Worm (Caenorhabditis elegans) whole organism, L4 larva: ENCODE measurements around the gene Y54G2A.15.

Source experiments
- F26F4.8 ChIP-seq: fragments of 200-800 bp; sonication (Bioruptor generic); conservative IDR thresholded peaks from 2 replicates; pipeline ENCODE4 v1.3.6; 2022; ENCODE audit warnings: missing genetic modification characterization, missing compliant biosample characterization
- F37D6.2 ChIP-seq: sonication (generic microtip); optimal IDR thresholded peaks from 2 replicates; lab custom pipeline; 2016; ENCODE audit warnings: mild to moderate bottlenecking, missing genetic modification characterization, missing compliant biosample characterization
- R02D3.7 ChIP-seq: fragments of 150-350 bp; sonication (generic microtip); optimal IDR thresholded peaks from 3 replicates; lab custom pipeline; 2014; ENCODE audit warnings: missing biosample characterization, missing genetic modification characterization
- Y75B8A.6 ChIP-seq: fragments of 200-800 bp; sonication (Bioruptor generic); IDR thresholded peaks from 2 replicates; pipeline ENCODE4 v1.3.6; 2022; ENCODE audit warnings: missing genetic modification reagents, missing genetic modification characterization, missing compliant biosample characterization
- aly-2 ChIP-seq: sonication (generic microtip); optimal IDR thresholded peaks from 2 replicates; lab custom pipeline; 2018; ENCODE audit warnings: missing biosample characterization, missing genetic modification characterization
- ama-1 ChIP-seq: fragments of 150-350 bp; optimal IDR thresholded peaks from 2 replicates; lab custom pipeline; 2014; ENCODE audit warnings: inconsistent platforms, mixed read lengths
- ceh-20 ChIP-seq: fragments of 200-800 bp; sonication (Bioruptor generic); IDR thresholded peaks from 2 replicates; pipeline ENCODE4 v1.3.6; 2022; ENCODE audit warnings: missing genetic modification reagents, missing genetic modification characterization, missing compliant biosample characterization
- ceh-32 ChIP-seq: sonication (generic microtip); optimal IDR thresholded peaks from 2 replicates; lab custom pipeline; 2016; ENCODE audit warnings: mild to moderate bottlenecking, missing genetic modification characterization, missing compliant biosample characterization; ENCODE audit not compliant: poor library complexity
- ctbp-1 ChIP-seq: fragments of 200-800 bp; sonication (Bioruptor generic); IDR thresholded peaks from 2 replicates; pipeline ENCODE4 v1.3.6; 2022; ENCODE audit warnings: missing genetic modification reagents, missing genetic modification characterization, missing compliant biosample characterization
- daf-16 ChIP-seq, 3 experiments: sonication (generic microtip); optimal IDR thresholded peaks; 2 replicates each; lab custom pipeline; 2016 to 2017; ENCODE audit warnings: missing genetic modification characterization in 3 of 3, missing genetic modification reagents in 3 of 3, mild to moderate bottlenecking in 2 of 3, missing compliant biosample characterization in 2 of 3, missing biosample characterization in 1 of 3, moderate library complexity in 1 of 3
- dmd-6 ChIP-seq: fragments of 200-800 bp; sonication (Bioruptor generic); IDR thresholded peaks from 2 replicates; pipeline ENCODE4 v1.3.6; 2022; ENCODE audit warnings: missing genetic modification reagents, missing genetic modification characterization, missing compliant biosample characterization
- dpl-1 ChIP-seq: fragments of 150-350 bp; optimal IDR thresholded peaks from 2 replicates; lab custom pipeline; 2014; ENCODE audit warnings: missing biosample characterization, missing genetic modification reagents, missing genetic modification characterization
- dve-1 ChIP-seq: sonication (generic microtip); optimal IDR thresholded peaks from 2 replicates; lab custom pipeline; 2017; ENCODE audit warnings: antibody characterized with exemption, mild to moderate bottlenecking, missing genetic modification characterization, missing compliant biosample characterization; ENCODE audit not compliant: insufficient read depth
- egl-27 ChIP-seq: sonication (generic microtip); optimal IDR thresholded peaks from 3 replicates; lab custom pipeline; 2017; ENCODE audit warnings: missing biosample characterization, missing genetic modification reagents, missing genetic modification characterization
- egl-43 ChIP-seq: fragments of 200-800 bp; sonication (Bioruptor generic); IDR thresholded peaks from 2 replicates; pipeline ENCODE4 v1.3.6; 2022; ENCODE audit warnings: missing genetic modification reagents, missing genetic modification characterization, missing compliant biosample characterization
- hlh-11 ChIP-seq: fragments of 200-800 bp; sonication (Bioruptor generic); optimal IDR thresholded peaks from 2 replicates; lab custom pipeline; 2018; ENCODE audit warnings: mild to moderate bottlenecking, missing genetic modification characterization, missing compliant biosample characterization
- hmg-1.1 ChIP-seq: fragments of 200-800 bp; sonication (Bioruptor generic); IDR thresholded peaks from 2 replicates; pipeline ENCODE4 v1.3.6; 2022; ENCODE audit warnings: missing genetic modification reagents, missing genetic modification characterization, missing compliant biosample characterization
- lin-15B ChIP-seq: fragments of 150-350 bp; sonication (generic microtip); optimal IDR thresholded peaks from 3 replicates; lab custom pipeline; 2014; ENCODE audit warnings: missing biosample characterization, missing genetic modification characterization
- lin-38 ChIP-seq: fragments of 200-800 bp; sonication (Bioruptor generic); IDR thresholded peaks from 2 replicates; pipeline ENCODE4 v1.3.6; 2022; ENCODE audit warnings: missing genetic modification reagents, missing genetic modification characterization, missing compliant biosample characterization
- lin-39 ChIP-seq: fragments of 150-350 bp; optimal IDR thresholded peaks from 2 replicates; lab custom pipeline; 2014; ENCODE audit warnings: missing biosample characterization, missing genetic modification reagents, missing genetic modification characterization
- lsy-2 ChIP-seq, 2 experiments: fragments of 150-350 bp in 1 of 2; sonication (generic microtip) in 1 of 2; optimal IDR thresholded peaks; 2 replicates each; lab custom pipeline; 2014 to 2017; ENCODE audit warnings: missing biosample characterization in 2 of 2, missing genetic modification characterization in 2 of 2
- mep-1 ChIP-seq: fragments of 150-350 bp; sonication (generic microtip); optimal IDR thresholded peaks from 3 replicates; lab custom pipeline; 2014; ENCODE audit warnings: missing biosample characterization, missing genetic modification characterization
- mes-2 ChIP-seq: sonication (generic microtip); optimal IDR thresholded peaks from 2 replicates; lab custom pipeline; 2016; ENCODE audit warnings: missing genotype, mild to moderate bottlenecking, missing genetic modification characterization, missing compliant biosample characterization; ENCODE audit not compliant: poor library complexity, severe bottlenecking
- nhr-102 ChIP-seq: sonication (generic microtip); optimal IDR thresholded peaks from 2 replicates; lab custom pipeline; 2016; ENCODE audit warnings: mild to moderate bottlenecking, missing genetic modification characterization, moderate library complexity, missing compliant biosample characterization
- nhr-42 ChIP-seq: fragments of 200-800 bp; sonication (Bioruptor generic); IDR thresholded peaks from 2 replicates; pipeline ENCODE4 v1.3.6; 2022; ENCODE audit warnings: missing genetic modification characterization, missing compliant biosample characterization
- nhr-77 ChIP-seq: fragments of 150-350 bp; optimal IDR thresholded peaks from 2 replicates; lab custom pipeline; 2014; ENCODE audit warnings: missing biosample characterization, missing genetic modification characterization
- pha-4 ChIP-seq, 2 experiments: fragments of 150-350 bp in 1 of 2; fragments of 200-800 bp in 1 of 2; sonication (Bioruptor generic) in 1 of 2; IDR thresholded peaks in 1 of 2; optimal IDR thresholded peaks in 1 of 2; 2 replicates each; pipeline versions ENCODE4 v1.3.6 to Lab custom; 2014 to 2022; ENCODE audit warnings: missing genetic modification characterization in 2 of 2, missing genetic modification reagents in 2 of 2, missing biosample characterization in 1 of 2, missing compliant biosample characterization in 1 of 2
- rbr-2 ChIP-seq: sonication (generic microtip); optimal IDR thresholded peaks from 2 replicates; lab custom pipeline; 2016; ENCODE audit warnings: missing genotype, missing genetic modification characterization, missing compliant biosample characterization
- set-16 ChIP-seq: fragments of 200-800 bp; sonication (Bioruptor generic); IDR thresholded peaks from 2 replicates; pipeline ENCODE4 v1.3.6; 2022; ENCODE audit warnings: missing genetic modification reagents, missing genetic modification characterization, missing compliant biosample characterization
- snpc-1.2 ChIP-seq: fragments of 200-800 bp; sonication (Bioruptor generic); IDR thresholded peaks from 2 replicates; pipeline ENCODE4 v1.3.6; 2022; ENCODE audit warnings: missing genetic modification reagents, missing genetic modification characterization, missing compliant biosample characterization
- snpc-4 ChIP-seq: fragments of 150-350 bp; optimal IDR thresholded peaks from 2 replicates; lab custom pipeline; 2014; ENCODE audit warnings: missing biosample characterization, missing genetic modification characterization
- spr-1 ChIP-seq: sonication (generic microtip); optimal IDR thresholded peaks from 2 replicates; lab custom pipeline; 2016; ENCODE audit warnings: mild to moderate bottlenecking, missing genetic modification characterization, missing compliant biosample characterization
- spr-3 ChIP-seq: fragments of 200-800 bp; sonication (Bioruptor generic); optimal IDR thresholded peaks from 2 replicates; lab custom pipeline; 2018; ENCODE audit warnings: mild to moderate bottlenecking, missing genetic modification characterization, missing compliant biosample characterization
- vab-7 ChIP-seq: fragments of 200-800 bp; sonication (Bioruptor generic); IDR thresholded peaks from 2 replicates; pipeline ENCODE4 v1.3.6; 2022; ENCODE audit warnings: missing genetic modification reagents, missing genetic modification characterization, missing compliant biosample characterization
- zfp-2 ChIP-seq: sonication (generic microtip); optimal IDR thresholded peaks from 2 replicates; lab custom pipeline; 2016; ENCODE audit warnings: mild to moderate bottlenecking, missing genetic modification characterization, missing compliant biosample characterization
- zfp-3 ChIP-seq: fragments of 200-800 bp; sonication (Bioruptor generic); conservative IDR thresholded peaks from 2 replicates; pipeline ENCODE4 v1.3.6; 2022; ENCODE audit warnings: missing genetic modification reagents, missing genetic modification characterization, missing compliant biosample characterization
- ztf-11 ChIP-seq: fragments of 150-350 bp; optimal IDR thresholded peaks from 2 replicates; lab custom pipeline; 2014; ENCODE audit warnings: missing biosample characterization, missing genetic modification characterization

Gene Y54G2A.15

ce11 chrIV:2849269-2849668, 5.5 kb upstream of the Y54G2A.15 start:
- TF ChIP-seq zfp-3 (GFP tag; lab: Robert Waterston, UW) (no peak), egl-43 (GFP tag; lab: Robert Waterston, UW) (0 out of 2 replicates have a peak, but pooled peaks have one; percentile 27), snpc-1.2 (GFP tag; lab: Robert Waterston, UW) (peak; percentile 31; the same call in 1 of the 2 replicates), zfp-2 (tag; lab: Kevin White, UChicago) (no peak), R02D3.7 (no peak), set-16 (GFP tag; lab: Robert Waterston, UW) (peak; percentile 77), lin-39 (tag; lab: Kevin White, UChicago) (no peak), rbr-2 (tag; lab: Kevin White, UChicago) (no peak), spr-1 (tag; lab: Kevin White, UChicago) (no peak), nhr-42 (GFP tag; lab: Robert Waterston, UW) (no peak), ztf-11 (tag; lab: Kevin White, UChicago) (no peak), snpc-4 (tag; lab: Kevin White, UChicago) (no peak), ama-1 (no peak), spr-3 (GFP tag; lab: Kevin White, UChicago) (no peak)
- TF ChIP-seq, all 104 proteins: peak for 3

ce11 chrIV:2846264-2846663, 2.5 kb upstream of the Y54G2A.15 start, which contains the start of gene Y54G2A.40:
Y54G2A.40 (plus strand) TSS chrIV:2846476.
- TF ChIP-seq nhr-77 (tag; lab: Kevin White, UChicago) (peak; percentile 4), lin-15B (no peak), snpc-4 (tag; lab: Kevin White, UChicago) (no peak), pha-4 (GFP tag; IDR thresholded peaks at IDR 0.05; lab: Robert Waterston, UW) (no peak), pha-4 (tag; optimal IDR thresholded peaks at IDR 0.05; lab: Kevin White, UChicago) (peak; percentile 80), F26F4.8 (no peak), mep-1 (tag; lab: Kevin White, UChicago) (peak; percentile 14), dpl-1 (peak; percentile 33), mes-2 (tag; lab: Kevin White, UChicago) (peak; percentile 62), daf-16 (GFP tag; optimal IDR thresholded peaks at IDR 0.05; lab: Kevin White, UChicago) (peak in 1 of 2 experiments; percentile 81), daf-16 (tag; optimal IDR thresholded peaks at IDR 0.05; lab: Kevin White, UChicago) (peak; percentile 91), lsy-2 (tag; optimal IDR thresholded peaks at IDR 0.05; lab: Kevin White, UChicago) (peak in 1 of 2 experiments; percentile 76), Y75B8A.6 (GFP tag; lab: Robert Waterston, UW) (no peak), egl-27 (tag; lab: Kevin White, UChicago) (no peak), dve-1 (peak; percentile 28), hlh-11 (tag; lab: Kevin White, UChicago) (no peak), nhr-102 (tag; lab: Kevin White, UChicago) (no peak), lin-38 (GFP tag; lab: Robert Waterston, UW) (peak; percentile 30; the same call in 1 of the 2 replicates)

- TF ChIP-seq ceh-32 (tag; lab: Kevin White, UChicago) (no peak), ceh-20 (GFP tag; lab: Robert Waterston, UW) (no peak), zfp-3 (GFP tag; lab: Robert Waterston, UW) (no peak), rbr-2 (tag; lab: Kevin White, UChicago) (no peak), aly-2 (tag; lab: Kevin White, UChicago) (no peak), ama-1 (no peak), dmd-6 (GFP tag; lab: Robert Waterston, UW) (no peak), F37D6.2 (tag; lab: Kevin White, UChicago) (no peak), ctbp-1 (no peak), vab-7 (GFP tag; lab: Robert Waterston, UW) (no peak), hmg-1.1 (GFP tag; lab: Robert Waterston, UW) (no peak)
- TF ChIP-seq, all 104 proteins: peak for 0
Observed at ce11 chrIV:2842162-2842561, 1.6 kb downstream of the Y54G2A.15 start, which contains the start of gene clec-84. clec-84 (plus strand) TSS chrIV:2842462.
